Worm (Caenorhabditis elegans) whole organism, L1 larva: Measurements from ENCODE around the gene Y55F3AM.9.
A peak's percentile ranks its signal among the peaks of the same experiment; 100 is the strongest.

ENCODE experiments used
- C04F5.9 ChIP-seq: sonication (generic microtip); optimal IDR thresholded peaks from 2 replicates; lab custom pipeline; 2016; ENCODE audit warnings: missing genetic modification characterization, missing compliant biosample characterization
- C16A3.4 ChIP-seq: fragments of 150-350 bp; optimal IDR thresholded peaks from 2 replicates; lab custom pipeline; 2014; ENCODE audit warnings: missing biosample characterization, missing genetic modification characterization
- F16B12.6 ChIP-seq: fragments of 150-350 bp; optimal IDR thresholded peaks from 2 replicates; lab custom pipeline; 2014; ENCODE audit warnings: missing biosample characterization, missing genetic modification characterization
- alr-1 ChIP-seq: fragments of 200-800 bp; sonication (Bioruptor generic); optimal IDR thresholded peaks from 2 replicates; lab custom pipeline; 2018; ENCODE audit warnings: borderline replicate concordance, mild to moderate bottlenecking, missing genetic modification characterization, missing compliant biosample characterization
- blmp-1 ChIP-seq: fragments of 150-350 bp; optimal IDR thresholded peaks from 2 replicates; lab custom pipeline; 2014; ENCODE audit warnings: missing biosample characterization, missing genetic modification characterization
- ceh-82 ChIP-seq, 3 experiments: fragments of 150-350 bp in 1 of 3; sonication (generic microtip) in 2 of 3; optimal IDR thresholded peaks; 2 replicates each; lab custom pipeline; 2014 to 2017; ENCODE audit warnings: missing biosample characterization in 3 of 3, missing genetic modification characterization in 3 of 3
- ceh-88 ChIP-seq: fragments of 200-800 bp; sonication (Bioruptor generic); IDR thresholded peaks from 2 replicates; pipeline ENCODE4 v1.3.6; 2022; ENCODE audit warnings: missing genetic modification characterization, missing compliant biosample characterization
- ceh-90 ChIP-seq: sonication (generic microtip); optimal IDR thresholded peaks from 2 replicates; lab custom pipeline; 2016; ENCODE audit warnings: missing genetic modification characterization, missing compliant biosample characterization
- dpl-1 ChIP-seq, 3 experiments: fragments of 150-350 bp in 2 of 3; sonication (generic microtip) in 1 of 3; optimal IDR thresholded peaks; 2 replicates each; lab custom pipeline; 2014 to 2017; ENCODE audit warnings: missing biosample characterization in 3 of 3, missing genetic modification characterization in 3 of 3, missing genetic modification reagents in 3 of 3
- dsc-1 ChIP-seq: sonication (generic microtip); optimal IDR thresholded peaks from 2 replicates; lab custom pipeline; 2016; ENCODE audit warnings: mild to moderate bottlenecking, missing genetic modification characterization, missing compliant biosample characterization
- efl-1 ChIP-seq, 4 experiments: fragments of 150-350 bp; optimal IDR thresholded peaks in 3 of 4; peaks in 1 of 4; 1 replicate in 1 of 4; 2 replicates in 3 of 4; lab custom pipeline; 2014; ENCODE audit warnings: missing biosample characterization in 2 of 4, missing genetic modification characterization in 2 of 4, missing genetic modification reagents in 2 of 4
- ets-5 ChIP-seq: fragments of 200-800 bp; sonication (Bioruptor generic); IDR thresholded peaks from 2 replicates; pipeline ENCODE4 v1.3.6; 2022; ENCODE audit warnings: missing genetic modification characterization, missing compliant biosample characterization
- fkh-10 ChIP-seq: sonication (generic microtip); optimal IDR thresholded peaks from 2 replicates; lab custom pipeline; 2017; ENCODE audit warnings: missing biosample characterization, missing genetic modification reagents, missing genetic modification characterization
- fkh-8 ChIP-seq: sonication (generic microtip); optimal IDR thresholded peaks from 2 replicates; lab custom pipeline; 2016; ENCODE audit warnings: mild to moderate bottlenecking, missing genetic modification characterization, missing compliant biosample characterization
- isw-1 ChIP-seq: fragments of 200-800 bp; sonication (Bioruptor generic); IDR thresholded peaks from 2 replicates; pipeline ENCODE4 v1.3.6; 2022; ENCODE audit warnings: missing genetic modification characterization, missing compliant biosample characterization
- jun-1 ChIP-seq: fragments of 150-350 bp; optimal IDR thresholded peaks from 2 replicates; lab custom pipeline; 2014; ENCODE audit warnings: missing biosample characterization, missing genetic modification reagents, missing genetic modification characterization
- lin-13 ChIP-seq: fragments of 150-350 bp; optimal IDR thresholded peaks from 2 replicates; lab custom pipeline; 2014; ENCODE audit warnings: missing biosample characterization, missing genetic modification reagents, missing genetic modification characterization
- lin-15B ChIP-seq: fragments of 150-350 bp; sonication (generic microtip); optimal IDR thresholded peaks from 3 replicates; lab custom pipeline; 2014; ENCODE audit warnings: missing biosample characterization, missing genetic modification characterization
- lin-35 ChIP-seq, 2 experiments: fragments of 150-350 bp; optimal IDR thresholded peaks; 2 replicates each; lab custom pipeline; 2014; ENCODE audit warnings: missing biosample characterization in 2 of 2, missing genetic modification characterization in 2 of 2, missing genetic modification reagents in 2 of 2
- lin-39 ChIP-seq: fragments of 150-350 bp; optimal IDR thresholded peaks from 2 replicates; lab custom pipeline; 2014; ENCODE audit warnings: missing biosample characterization, missing genetic modification reagents, missing genetic modification characterization
- lsy-2 ChIP-seq, 2 experiments: fragments of 150-350 bp; optimal IDR thresholded peaks; 2 replicates each; lab custom pipeline; 2014; ENCODE audit warnings: missing biosample characterization in 2 of 2, missing genetic modification characterization in 2 of 2
- mdl-1 ChIP-seq, 2 experiments: fragments of 150-350 bp; optimal IDR thresholded peaks; 2 replicates each; lab custom pipeline; 2014 to 2017; ENCODE audit warnings: missing biosample characterization in 2 of 2, missing genetic modification characterization in 2 of 2, inconsistent platforms in 1 of 2
- mep-1 ChIP-seq: fragments of 150-350 bp; optimal IDR thresholded peaks from 2 replicates; lab custom pipeline; 2014; ENCODE audit warnings: missing biosample characterization, missing genetic modification characterization
- nhr-12 ChIP-seq: sonication (generic microtip); optimal IDR thresholded peaks from 2 replicates; lab custom pipeline; 2017; ENCODE audit warnings: missing biosample characterization, missing genetic modification characterization
- nhr-20 ChIP-seq: sonication (generic microtip); optimal IDR thresholded peaks from 2 replicates; lab custom pipeline; 2016; ENCODE audit warnings: mild to moderate bottlenecking, missing genetic modification characterization, missing compliant biosample characterization
- nhr-237 ChIP-seq: fragments of 150-350 bp; optimal IDR thresholded peaks from 2 replicates; lab custom pipeline; 2014; ENCODE audit warnings: missing biosample characterization, missing genetic modification characterization
- nhr-28 ChIP-seq: fragments of 150-350 bp; optimal IDR thresholded peaks from 2 replicates; lab custom pipeline; 2014; ENCODE audit warnings: missing biosample characterization, missing genetic modification characterization
- nhr-47 ChIP-seq: sonication (generic microtip); optimal IDR thresholded peaks from 2 replicates; lab custom pipeline; 2016; ENCODE audit warnings: mild to moderate bottlenecking, missing genetic modification characterization, moderate library complexity, missing compliant biosample characterization
- nhr-71 ChIP-seq: sonication (generic microtip); optimal IDR thresholded peaks from 2 replicates; lab custom pipeline; 2016; ENCODE audit warnings: mild to moderate bottlenecking, missing genetic modification characterization, moderate library complexity, missing compliant biosample characterization
- nhr-77 ChIP-seq: fragments of 150-350 bp; optimal IDR thresholded peaks from 2 replicates; lab custom pipeline; 2014; ENCODE audit warnings: missing biosample characterization, missing genetic modification characterization
- nhr-84 ChIP-seq: sonication (generic microtip); optimal IDR thresholded peaks from 2 replicates; lab custom pipeline; 2017; ENCODE audit warnings: missing biosample characterization, missing genetic modification characterization
- nhr-85 ChIP-seq: sonication (generic microtip); peaks from one replicate; lab custom pipeline; 2016; ENCODE audit warnings: missing genetic modification characterization, inconsistent platforms, missing compliant biosample characterization
- pag-3 ChIP-seq: sonication (generic microtip); optimal IDR thresholded peaks from 2 replicates; lab custom pipeline; 2017; ENCODE audit warnings: missing genetic modification characterization, mild to moderate bottlenecking, missing compliant biosample characterization, antibody characterized with exemption, borderline replicate concordance; ENCODE audit not compliant: insufficient read depth
- pqm-1 ChIP-seq: sonication (generic microtip); optimal IDR thresholded peaks from 3 replicates; lab custom pipeline; 2017; ENCODE audit warnings: missing biosample characterization, missing genetic modification characterization
- skn-1 ChIP-seq: fragments of 150-350 bp; optimal IDR thresholded peaks from 2 replicates; lab custom pipeline; 2014; ENCODE audit warnings: missing biosample characterization, missing genetic modification characterization
- snpc-4 ChIP-seq: fragments of 150-350 bp; optimal IDR thresholded peaks from 2 replicates; lab custom pipeline; 2014; ENCODE audit warnings: missing biosample characterization, missing genetic modification characterization
- snu-23 ChIP-seq: sonication (generic microtip); optimal IDR thresholded peaks from 2 replicates; lab custom pipeline; 2016; ENCODE audit warnings: missing genetic modification characterization, missing compliant biosample characterization
- sptf-1 ChIP-seq: fragments of 150-350 bp; optimal IDR thresholded peaks from 2 replicates; lab custom pipeline; 2014; ENCODE audit warnings: missing biosample characterization, missing genetic modification characterization
- sup-37 ChIP-seq: fragments of 200-800 bp; sonication (Bioruptor generic); optimal IDR thresholded peaks from 2 replicates; lab custom pipeline; 2018; ENCODE audit warnings: mild to moderate bottlenecking, missing genetic modification characterization, missing compliant biosample characterization
- tbx-2 ChIP-seq: sonication (generic microtip); optimal IDR thresholded peaks from 2 replicates; lab custom pipeline; 2016; ENCODE audit warnings: missing genetic modification characterization, missing compliant biosample characterization
- tlp-1 ChIP-seq: fragments of 150-350 bp; optimal IDR thresholded peaks from 2 replicates; lab custom pipeline; 2014; ENCODE audit warnings: missing biosample characterization, missing genetic modification characterization
- unc-130 ChIP-seq: fragments of 150-350 bp; optimal IDR thresholded peaks from 2 replicates; lab custom pipeline; 2017; ENCODE audit warnings: missing biosample characterization, missing genetic modification characterization, inconsistent platforms
- unc-30 ChIP-seq: sonication (generic microtip); optimal IDR thresholded peaks from 2 replicates; lab custom pipeline; 2017; ENCODE audit warnings: missing biosample characterization, missing genetic modification characterization
- unc-62 ChIP-seq: fragments of 150-350 bp; optimal IDR thresholded peaks from 2 replicates; lab custom pipeline; 2014; ENCODE audit warnings: missing biosample characterization, missing genetic modification reagents, missing genetic modification characterization
- unc-86 ChIP-seq: sonication (generic microtip); optimal IDR thresholded peaks from 2 replicates; lab custom pipeline; 2016; ENCODE audit warnings: missing genetic modification characterization, missing compliant biosample characterization
- unc-98 ChIP-seq: fragments of 200-800 bp; sonication (Bioruptor generic); IDR thresholded peaks from 2 replicates; pipeline ENCODE4 v1.3.6; 2022; ENCODE audit warnings: missing genetic modification characterization, missing compliant biosample characterization
- xbp-1 ChIP-seq: sonication (generic microtip); optimal IDR thresholded peaks from 2 replicates; lab custom pipeline; 2016; ENCODE audit warnings: missing genetic modification characterization, missing compliant biosample characterization
- zag-1 ChIP-seq: fragments of 150-350 bp; optimal IDR thresholded peaks from 2 replicates; lab custom pipeline; 2014; ENCODE audit warnings: missing biosample characterization, missing genetic modification characterization
- zip-4 ChIP-seq: fragments of 200-800 bp; sonication (Bioruptor generic); optimal IDR thresholded peaks from 2 replicates; lab custom pipeline; 2018; ENCODE audit warnings: mild to moderate bottlenecking, missing genetic modification characterization, moderate library complexity, missing compliant biosample characterization
- ztf-4 ChIP-seq: fragments of 150-350 bp; optimal IDR thresholded peaks from 2 replicates; lab custom pipeline; 2014; ENCODE audit warnings: missing biosample characterization, missing genetic modification characterization

Gene Y55F3AM.9

DNA sequence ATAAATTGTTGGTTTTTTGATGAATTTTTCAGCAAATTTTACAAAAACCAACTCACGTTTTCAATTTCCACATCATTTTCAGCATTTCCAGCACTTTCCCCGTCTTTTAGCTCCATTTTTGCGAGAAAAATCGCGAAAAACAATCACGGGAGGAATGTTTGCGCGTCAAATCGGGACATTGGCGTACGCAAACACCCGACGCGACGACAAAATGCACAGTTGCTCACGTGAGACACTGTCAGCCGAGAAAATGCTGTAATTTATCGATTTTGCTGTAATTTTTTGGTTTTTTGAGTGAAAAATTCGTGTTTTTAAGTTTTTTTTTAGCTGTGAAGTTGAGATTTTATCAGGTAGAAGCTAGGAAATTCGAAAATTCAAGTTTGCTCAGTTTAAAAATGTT is at the start of gene Y55F3AM.9:
Gene Y55F3AM.9, minus strand, starts transcription at position 189 of the 400 bp plus-strand sequence.
- TF ChIP-seq xbp-1 (tag; lab: Kevin White, UChicago) (peak; percentile 37), nhr-47 (tag; lab: Kevin White, UChicago) (peak; percentile 58), unc-86 (tag; lab: Kevin White, UChicago) (peak; percentile 7), skn-1 (tag; lab: Kevin White, UChicago) (peak; percentile 37), mdl-1 (tag; optimal IDR thresholded peaks at IDR 0.05; lab: Kevin White, UChicago) (peak in 1 of 2 experiments; percentile 65), alr-1 (tag; lab: Kevin White, UChicago) (no peak), dsc-1 (tag; lab: Kevin White, UChicago) (peak; percentile 30), ceh-82 (tag; optimal IDR thresholded peaks at IDR 0.05; lab: Kevin White, UChicago) (peak; percentile 16 to 38 (median 29)), unc-98 (GFP tag; lab: Robert Waterston, UW) (no peak), sptf-1 (tag; lab: Kevin White, UChicago) (no peak), efl-1 (optimal IDR thresholded peaks at IDR 0.05; lab: Kevin White, UChicago) (peak; percentile 72 to 74), efl-1 (GFP tag; optimal IDR thresholded peaks at IDR 0.05 in 1 of 2; lab: Kevin White, UChicago) (peak; percentile 70 to 96), ceh-88 (no peak), nhr-71 (tag; lab: Kevin White, UChicago) (no peak), snpc-4 (tag; lab: Kevin White, UChicago) (peak; percentile 18), zip-4 (GFP tag; lab: Kevin White, UChicago) (no peak), mep-1 (tag; lab: Kevin White, UChicago) (peak; percentile 62), nhr-12 (no peak), zag-1 (no peak), sup-37 (GFP tag; lab: Kevin White, UChicago) (no peak), nhr-20 (tag; lab: Kevin White, UChicago) (peak; percentile 8), nhr-77 (no peak), jun-1 (no peak), lin-39 (tag; lab: Kevin White, UChicago) (no peak), fkh-10 (no peak), tbx-2 (peak; percentile 31), nhr-85 (no peak), lin-35 (GFP tag; optimal IDR thresholded peaks at IDR 0.05; lab: Kevin White, UChicago) (peak; percentile 64 to 79), tlp-1 (no peak), C04F5.9 (peak; percentile 71), fkh-8 (tag; lab: Kevin White, UChicago) (peak; percentile 60), snu-23 (GFP tag; lab: Kevin White, UChicago) (peak; percentile 66), F16B12.6 (peak; percentile 97), isw-1 (peak; percentile 40), blmp-1 (tag; lab: Kevin White, UChicago) (no peak), pag-3 (no peak), lin-13 (GFP tag; lab: Kevin White, UChicago) (peak; percentile 3), nhr-237 (tag; lab: Kevin White, UChicago) (no peak), C16A3.4 (tag; lab: Kevin White, UChicago) (no peak), lin-15B (peak; percentile 40), nhr-28 (tag; lab: Kevin White, UChicago) (no peak), lsy-2 (tag; optimal IDR thresholded peaks at IDR 0.05; lab: Kevin White, UChicago) (peak; percentile 59 to 63), ets-5 (no peak), dpl-1 (GFP tag; optimal IDR thresholded peaks at IDR 0.05; lab: Kevin White, UChicago) (peak; percentile 34 to 69 (median 64))

DNA sequence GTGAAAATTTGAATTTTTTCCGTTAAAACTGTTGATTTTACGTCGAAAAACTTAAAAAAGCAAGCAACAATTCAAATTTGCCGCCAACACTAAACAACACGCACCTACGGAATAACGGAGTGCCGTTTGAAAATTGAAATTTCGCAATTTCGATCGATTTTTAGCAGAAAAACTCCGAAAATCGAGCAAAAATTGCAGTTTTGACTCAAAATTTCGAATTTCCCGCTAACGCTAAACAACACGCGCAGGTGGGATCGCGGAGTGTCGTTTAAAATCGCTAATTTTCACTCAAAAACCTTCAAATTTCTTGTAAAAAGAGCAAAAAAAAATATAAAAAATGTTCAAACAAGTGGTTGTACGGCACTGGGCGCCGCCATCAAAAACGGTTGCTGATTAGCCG is 49.0 kb upstream of the Y55F3AM.9 start:
- TF ChIP-seq unc-62 (GFP tag; lab: Kevin White, UChicago), result no peak
- no peak for TF ChIP-seq pqm-1
- TF ChIP-seq mep-1 (tag; lab: Kevin White, UChicago), result no peak
- no peak for TF ChIP-seq ceh-90 (tag; lab: Kevin White, UChicago)
- no peak for TF ChIP-seq ztf-4 (tag; lab: Kevin White, UChicago)
- no peak for TF ChIP-seq nhr-28 (tag; lab: Kevin White, UChicago)
- no peak for TF ChIP-seq tlp-1
- no peak for TF ChIP-seq nhr-47 (tag; lab: Kevin White, UChicago)
- no peak for TF ChIP-seq unc-30 (tag; lab: Kevin White, UChicago)
- no peak for TF ChIP-seq lin-35 (GFP tag; optimal IDR thresholded peaks at IDR 0.05; lab: Kevin White, UChicago)
- no peak for TF ChIP-seq unc-130 (tag; lab: Kevin White, UChicago)
- no peak for TF ChIP-seq fkh-8 (tag; lab: Kevin White, UChicago)
- TF ChIP-seq nhr-71 (tag; lab: Kevin White, UChicago), result no peak
- no peak for TF ChIP-seq nhr-84
